Worm (Caenorhabditis elegans) whole organism, L4 larva: ENCODE results near the gene C07A4.2.

Source experiments
- F44E2.7 ChIP-seq: fragments of 200-800 bp; sonication (Bioruptor generic); IDR thresholded peaks from 2 replicates; pipeline ENCODE4 v2.1.2; 2022; ENCODE audit warnings: missing genetic modification characterization, missing compliant biosample characterization
- T20F7.1 ChIP-seq: fragments of 200-800 bp; sonication (Bioruptor generic); optimal IDR thresholded peaks from 2 replicates; lab custom pipeline; 2018; ENCODE audit warnings: mild to moderate bottlenecking, missing genetic modification characterization, missing compliant biosample characterization
- Y105C5A.15 ChIP-seq: fragments of 200-800 bp; sonication (Bioruptor generic); IDR thresholded peaks from 2 replicates; pipeline ENCODE4 v1.3.6; 2022; ENCODE audit warnings: missing genetic modification characterization, missing compliant biosample characterization
- ZK337.2 ChIP-seq: fragments of 200-800 bp; sonication (Bioruptor generic); IDR thresholded peaks from 2 replicates; pipeline ENCODE4 v1.3.6; 2022; ENCODE audit warnings: missing genetic modification reagents, missing genetic modification characterization, missing compliant biosample characterization
- aha-1 ChIP-seq: fragments of 150-350 bp; peaks from one replicate; lab custom pipeline; 2014; ENCODE audit warnings: missing biosample characterization, missing genetic modification characterization
- ceh-20 ChIP-seq: fragments of 200-800 bp; sonication (Bioruptor generic); IDR thresholded peaks from 2 replicates; pipeline ENCODE4 v1.3.6; 2022; ENCODE audit warnings: missing genetic modification reagents, missing genetic modification characterization, missing compliant biosample characterization
- ceh-32 ChIP-seq: sonication (generic microtip); optimal IDR thresholded peaks from 2 replicates; lab custom pipeline; 2016; ENCODE audit warnings: mild to moderate bottlenecking, missing genetic modification characterization, missing compliant biosample characterization; ENCODE audit not compliant: poor library complexity
- ces-1 ChIP-seq: fragments of 150-350 bp; sonication (generic microtip); optimal IDR thresholded peaks from 4 replicates; lab custom pipeline; 2014; ENCODE audit warnings: missing biosample characterization, missing genetic modification reagents, missing genetic modification characterization
- dmd-6 ChIP-seq: fragments of 200-800 bp; sonication (Bioruptor generic); IDR thresholded peaks from 2 replicates; pipeline ENCODE4 v1.3.6; 2022; ENCODE audit warnings: missing genetic modification reagents, missing genetic modification characterization, missing compliant biosample characterization
- dmd-9 ChIP-seq: fragments of 200-800 bp; sonication (Bioruptor generic); IDR thresholded peaks from 2 replicates; pipeline ENCODE4 v1.3.6; 2022; ENCODE audit warnings: missing genetic modification reagents, missing genetic modification characterization, missing compliant biosample characterization
- dpl-1 ChIP-seq: fragments of 150-350 bp; optimal IDR thresholded peaks from 2 replicates; lab custom pipeline; 2014; ENCODE audit warnings: missing biosample characterization, missing genetic modification reagents, missing genetic modification characterization
- dve-1 ChIP-seq: sonication (generic microtip); optimal IDR thresholded peaks from 2 replicates; lab custom pipeline; 2017; ENCODE audit warnings: antibody characterized with exemption, mild to moderate bottlenecking, missing genetic modification characterization, missing compliant biosample characterization; ENCODE audit not compliant: insufficient read depth
- fkh-10 ChIP-seq: fragments of 150-350 bp; optimal IDR thresholded peaks from 2 replicates; lab custom pipeline; 2014; ENCODE audit warnings: missing biosample characterization, missing genetic modification reagents, missing genetic modification characterization
- hlh-11 ChIP-seq: fragments of 200-800 bp; sonication (Bioruptor generic); optimal IDR thresholded peaks from 2 replicates; lab custom pipeline; 2018; ENCODE audit warnings: mild to moderate bottlenecking, missing genetic modification characterization, missing compliant biosample characterization
- jun-1 ChIP-seq: fragments of 150-350 bp; optimal IDR thresholded peaks from 2 replicates; lab custom pipeline; 2014; ENCODE audit warnings: missing biosample characterization, missing genetic modification reagents, missing genetic modification characterization
- lin-13 ChIP-seq: fragments of 150-350 bp; optimal IDR thresholded peaks from 2 replicates; lab custom pipeline; 2014; ENCODE audit warnings: missing biosample characterization, missing genetic modification reagents, missing genetic modification characterization
- lin-29 ChIP-seq: fragments of 200-800 bp; sonication (Bioruptor generic); IDR thresholded peaks from 2 replicates; pipeline ENCODE4 v1.3.6; 2022; ENCODE audit warnings: missing genetic modification reagents, missing genetic modification characterization, missing compliant biosample characterization
- lin-38 ChIP-seq: fragments of 200-800 bp; sonication (Bioruptor generic); IDR thresholded peaks from 2 replicates; pipeline ENCODE4 v1.3.6; 2022; ENCODE audit warnings: missing genetic modification reagents, missing genetic modification characterization, missing compliant biosample characterization
- lin-39 ChIP-seq: fragments of 150-350 bp; optimal IDR thresholded peaks from 2 replicates; lab custom pipeline; 2014; ENCODE audit warnings: missing biosample characterization, missing genetic modification reagents, missing genetic modification characterization
- lir-3 ChIP-seq: sonication (generic microtip); optimal IDR thresholded peaks from 2 replicates; lab custom pipeline; 2016; ENCODE audit warnings: mild to moderate bottlenecking, missing genetic modification characterization, missing compliant biosample characterization
- lsy-2 ChIP-seq, 2 experiments: fragments of 150-350 bp in 1 of 2; sonication (generic microtip) in 1 of 2; optimal IDR thresholded peaks; 2 replicates each; lab custom pipeline; 2014 to 2017; ENCODE audit warnings: missing biosample characterization in 2 of 2, missing genetic modification characterization in 2 of 2
- mdl-1 ChIP-seq, 2 experiments: fragments of 150-350 bp in 1 of 2; sonication (generic microtip) in 1 of 2; optimal IDR thresholded peaks; 2 replicates each; lab custom pipeline; 2014 to 2017; ENCODE audit warnings: missing biosample characterization in 2 of 2, missing genetic modification characterization in 2 of 2
- mdt-29 ChIP-seq: fragments of 200-800 bp; sonication (Bioruptor generic); IDR thresholded peaks from 2 replicates; pipeline ENCODE4 v1.3.6; 2022; ENCODE audit warnings: missing genetic modification reagents, missing genetic modification characterization, missing compliant biosample characterization
- mep-1 ChIP-seq: fragments of 150-350 bp; sonication (generic microtip); optimal IDR thresholded peaks from 3 replicates; lab custom pipeline; 2014; ENCODE audit warnings: missing biosample characterization, missing genetic modification characterization
- mxl-3 ChIP-seq: fragments of 200-800 bp; sonication (Bioruptor generic); optimal IDR thresholded peaks from 2 replicates; lab custom pipeline; 2018; ENCODE audit warnings: mild to moderate bottlenecking, missing genetic modification characterization, missing compliant biosample characterization
- nhr-10 ChIP-seq: fragments of 150-350 bp; optimal IDR thresholded peaks from 2 replicates; lab custom pipeline; 2014; ENCODE audit warnings: missing biosample characterization, missing genetic modification characterization
- nhr-102 ChIP-seq: sonication (generic microtip); optimal IDR thresholded peaks from 2 replicates; lab custom pipeline; 2016; ENCODE audit warnings: mild to moderate bottlenecking, missing genetic modification characterization, moderate library complexity, missing compliant biosample characterization
- nhr-237 ChIP-seq: sonication (generic microtip); optimal IDR thresholded peaks from 2 replicates; lab custom pipeline; 2017; ENCODE audit warnings: missing biosample characterization, missing genetic modification characterization
- nhr-25 ChIP-seq: sonication (generic microtip); optimal IDR thresholded peaks from 2 replicates; lab custom pipeline; 2017; ENCODE audit warnings: missing genetic modification characterization, mild to moderate bottlenecking, missing compliant biosample characterization, antibody characterized with exemption, moderate library complexity, borderline replicate concordance; ENCODE audit not compliant: insufficient read depth
- nhr-28 ChIP-seq: fragments of 150-350 bp; optimal IDR thresholded peaks from 2 replicates; lab custom pipeline; 2014; ENCODE audit warnings: missing biosample characterization, missing genetic modification characterization
- nhr-48 ChIP-seq: sonication (generic microtip); optimal IDR thresholded peaks from 2 replicates; lab custom pipeline; 2016; ENCODE audit warnings: mild to moderate bottlenecking, missing genetic modification characterization, missing compliant biosample characterization
- nhr-76 ChIP-seq: fragments of 150-350 bp; optimal IDR thresholded peaks from 2 replicates; lab custom pipeline; 2014; ENCODE audit warnings: missing biosample characterization, missing genetic modification characterization
- php-3 ChIP-seq: fragments of 200-800 bp; sonication (Bioruptor generic); IDR thresholded peaks from 2 replicates; pipeline ENCODE4 v1.3.6; 2022; ENCODE audit warnings: missing genetic modification reagents, missing genetic modification characterization, missing compliant biosample characterization
- skn-1 ChIP-seq: fragments of 150-350 bp; optimal IDR thresholded peaks from 2 replicates; lab custom pipeline; 2014; ENCODE audit warnings: missing biosample characterization, missing genetic modification characterization
- snpc-1.2 ChIP-seq: fragments of 200-800 bp; sonication (Bioruptor generic); IDR thresholded peaks from 2 replicates; pipeline ENCODE4 v1.3.6; 2022; ENCODE audit warnings: missing genetic modification reagents, missing genetic modification characterization, missing compliant biosample characterization
- snpc-4 ChIP-seq: fragments of 150-350 bp; optimal IDR thresholded peaks from 2 replicates; lab custom pipeline; 2014; ENCODE audit warnings: missing biosample characterization, missing genetic modification characterization
- spr-1 ChIP-seq: sonication (generic microtip); optimal IDR thresholded peaks from 2 replicates; lab custom pipeline; 2016; ENCODE audit warnings: mild to moderate bottlenecking, missing genetic modification characterization, missing compliant biosample characterization
- unc-130 ChIP-seq: sonication (generic microtip); optimal IDR thresholded peaks from 2 replicates; lab custom pipeline; 2016; ENCODE audit warnings: missing genetic modification reagents, missing genetic modification characterization, missing compliant biosample characterization
- unc-62 ChIP-seq, 3 experiments: fragments of 150-350 bp in 1 of 3; sonication (generic microtip); optimal IDR thresholded peaks in 2 of 3; peaks in 1 of 3; 1 replicate in 1 of 3; 2 replicates in 2 of 3; lab custom pipeline; 2014 to 2017; ENCODE audit warnings: missing biosample characterization in 3 of 3, missing genetic modification characterization in 3 of 3, missing genetic modification reagents in 3 of 3, missing genotype in 1 of 3
- vab-7 ChIP-seq: fragments of 200-800 bp; sonication (Bioruptor generic); IDR thresholded peaks from 2 replicates; pipeline ENCODE4 v1.3.6; 2022; ENCODE audit warnings: missing genetic modification reagents, missing genetic modification characterization, missing compliant biosample characterization

The C07A4.2 gene

DNA sequence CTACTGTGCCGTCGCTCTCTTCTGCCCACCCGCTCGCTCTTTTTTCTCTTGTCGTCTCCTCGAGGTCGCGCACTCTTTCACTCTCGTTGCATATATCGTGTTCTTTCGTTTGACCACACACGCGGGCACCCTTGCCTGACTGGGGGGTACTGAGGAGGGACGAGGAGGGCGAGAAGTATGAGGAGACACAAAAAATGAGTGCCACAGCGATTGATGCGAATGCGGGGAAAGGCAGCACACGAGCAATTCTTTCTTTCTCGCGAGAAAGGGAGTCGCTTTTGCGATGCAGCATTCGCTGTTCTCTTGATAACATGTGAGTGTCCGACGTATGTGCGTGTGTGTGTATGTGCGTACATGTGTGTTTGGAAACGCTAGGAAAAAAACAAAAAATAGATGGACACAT, 16.5 kb downstream of the C07A4.2 start (continued):
- TF ChIP-seq unc-130 (GFP tag; lab: Kevin White, UChicago) (no peak), lin-13 (GFP tag; lab: Kevin White, UChicago) (peak; percentile 26), lin-38 (GFP tag; lab: Robert Waterston, UW) (peak; percentile 40; the same call in 1 of the 2 replicates), lin-29 (no peak), F44E2.7 (no peak), mxl-3 (peak; percentile 92)

DNA sequence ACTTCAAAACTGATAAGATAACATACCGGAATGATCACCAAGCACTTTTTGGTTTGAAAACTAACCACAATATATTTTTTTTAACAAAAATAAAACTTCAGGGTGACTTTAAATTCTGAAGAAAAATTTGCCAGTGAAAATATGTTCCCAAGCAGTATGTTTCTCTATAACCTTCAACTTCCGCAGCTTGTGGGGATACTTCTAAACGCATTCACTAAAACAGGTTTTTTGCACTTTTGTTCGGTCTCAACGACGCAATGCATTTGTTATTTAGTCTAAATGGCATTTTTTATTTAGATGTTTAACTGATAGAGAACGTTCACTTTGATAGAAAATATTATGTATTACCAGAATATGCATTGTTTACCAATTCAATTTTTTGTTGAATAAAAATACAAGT, 17.2 kb downstream of the C07A4.2 start:
- TF ChIP-seq nhr-76 (tag; lab: Kevin White, UChicago) (no peak), Y105C5A.15 (no peak), nhr-48 (tag; lab: Kevin White, UChicago) (no peak), nhr-102 (tag; lab: Kevin White, UChicago) (no peak), vab-7 (GFP tag; lab: Robert Waterston, UW) (no peak), mdt-29 (no peak), jun-1 (tag; lab: Kevin White, UChicago) (no peak), dpl-1 (GFP tag; lab: Kevin White, UChicago) (no peak), nhr-237 (tag; lab: Kevin White, UChicago) (no peak)

ce11 chrX:10189805-10190204, 17.8 kb downstream of the C07A4.2 start:
- TF ChIP-seq aha-1 (peak; percentile 91), nhr-28 (tag; lab: Kevin White, UChicago) (peak; percentile 31), nhr-25 (tag; lab: Kevin White, UChicago) (peak; percentile 5), nhr-10 (tag; lab: Kevin White, UChicago) (no peak), dve-1 (tag; lab: Kevin White, UChicago) (no peak)
- TF ChIP-seq, all 104 proteins: peak for 3

- TF ChIP-seq hlh-11 (tag; lab: Kevin White, UChicago) = peak; percentile 58
- TF ChIP-seq mxl-3 = peak; percentile 58
- peak; percentile 20 for TF ChIP-seq nhr-48 (tag; lab: Kevin White, UChicago)
- TF ChIP-seq nhr-28 (tag; lab: Kevin White, UChicago) = peak; percentile 48
- TF ChIP-seq dmd-6 (GFP tag; lab: Robert Waterston, UW) = no peak
- no peak for TF ChIP-seq nhr-102 (tag; lab: Kevin White, UChicago)
- TF ChIP-seq dve-1 (tag; lab: Kevin White, UChicago) = no peak
- TF ChIP-seq mdl-1 (tag; optimal IDR thresholded peaks at IDR 0.05; lab: Kevin White, UChicago) = peak in 1 of 2 experiments; percentile 36
- no peak for TF ChIP-seq lin-39 (tag; lab: Kevin White, UChicago)
- peak; percentile 9 for TF ChIP-seq mep-1
- TF ChIP-seq ces-1 (GFP tag; lab: Kevin White, UChicago) = no peak
- peak in 1 of 2 experiments; percentile 52 for TF ChIP-seq unc-62 (GFP tag; optimal IDR thresholded peaks at IDR 0.05 in 1 of 2; lab: Kevin White, UChicago)
- no peak for TF ChIP-seq unc-62 (tag; optimal IDR thresholded peaks at IDR 0.05; lab: Kevin White, UChicago)
Observed at ce11 chrX:10194327-10195096, 22.5 kb downstream of the C07A4.2 start, which contains the start of gene myrf-2. Gene myrf-2 (minus strand): TSS chrX:10194377.

- TF ChIP-seq ZK337.2 (GFP tag; lab: Robert Waterston, UW) (no peak), lir-3 (tag; lab: Kevin White, UChicago) (no peak), ceh-20 (GFP tag; lab: Robert Waterston, UW) (no peak), mxl-3 (peak; percentile 60), dmd-9 (GFP tag; lab: Robert Waterston, UW) (no peak), mdl-1 (tag; optimal IDR thresholded peaks at IDR 0.05; lab: Kevin White, UChicago) (peak in 1 of 2 experiments; percentile 28), aha-1 (peak; percentile 59), php-3 (GFP tag; lab: Robert Waterston, UW) (no peak), snpc-1.2 (GFP tag; lab: Robert Waterston, UW) (no peak), T20F7.1 (GFP tag; lab: Kevin White, UChicago) (peak; percentile 98), spr-1 (tag; lab: Kevin White, UChicago) (no peak), snpc-4 (tag; lab: Kevin White, UChicago) (no peak), fkh-10 (GFP tag; lab: Kevin White, UChicago) (no peak), ceh-32 (no peak), nhr-25 (tag; lab: Kevin White, UChicago) (peak; percentile 39), skn-1 (tag; lab: Kevin White, UChicago) (no peak), lsy-2 (tag; optimal IDR thresholded peaks at IDR 0.05; lab: Kevin White, UChicago) (peak; percentile 15 to 90), jun-1 (tag; lab: Kevin White, UChicago) (no peak)
Observed at ce11 chrX:10197204-10197756, 25.3 kb downstream of the C07A4.2 start, which contains the start of gene nucb-1. Gene nucb-1 (plus strand): TSS chrX:10197706.
